Worm (Caenorhabditis elegans) whole organism, young adult: Measurements from ENCODE around the gene gln-5.

Experiments
- ets-4 ChIP-seq: fragments of 200-800 bp; sonication (Bioruptor generic); optimal IDR thresholded peaks from 2 replicates; lab custom pipeline; 2018; ENCODE audit warnings: mild to moderate bottlenecking, missing genetic modification characterization, missing compliant biosample characterization
- nfya-1 ChIP-seq: sonication (generic microtip); optimal IDR thresholded peaks from 2 replicates; lab custom pipeline; 2017; ENCODE audit warnings: antibody characterized with exemption, missing compliant biosample characterization, missing genetic modification characterization, borderline replicate concordance; ENCODE audit not compliant: insufficient read depth
- somi-1 ChIP-seq: fragments of 200-800 bp; sonication (Bioruptor generic); optimal IDR thresholded peaks from 2 replicates; lab custom pipeline; 2018; ENCODE audit warnings: mild to moderate bottlenecking, missing genetic modification characterization, missing compliant biosample characterization

ce11 chrIV:17280441-17280939 lies 7.0 kb upstream of the gln-5 start:
- no peak for TF ChIP-seq nfya-1 (tag; lab: Kevin White, UChicago)
- TF ChIP-seq somi-1 (GFP tag; lab: Kevin White, UChicago): no peak
- no peak for TF ChIP-seq ets-4 (GFP tag; lab: Kevin White, UChicago)
